Worm (Caenorhabditis elegans) whole organism, young adult: ENCODE results near the gene srab-24.
A peak's percentile ranks its signal among the peaks of the same experiment; 100 is the strongest.

Experiments
- B0019.2 ChIP-seq: fragments of 200-800 bp; sonication (Bioruptor generic); conservative IDR thresholded peaks from 2 replicates; pipeline ENCODE4 v1.3.6; 2022; ENCODE audit warnings: missing genetic modification reagents, missing genetic modification characterization, missing compliant biosample characterization
- F23B12.7 ChIP-seq: sonication (generic microtip); optimal IDR thresholded peaks from 2 replicates; lab custom pipeline; 2017; ENCODE audit warnings: missing genetic modification characterization, mild to moderate bottlenecking, missing compliant biosample characterization, antibody characterized with exemption, moderate library complexity; ENCODE audit not compliant: insufficient read depth
- F33H1.4 ChIP-seq: fragments of 200-800 bp; sonication (Bioruptor generic); IDR thresholded peaks from 2 replicates; pipeline ENCODE4 v1.3.6; 2022; ENCODE audit warnings: missing genetic modification reagents, missing genetic modification characterization, missing compliant biosample characterization
- F57C9.4 ChIP-seq: sonication (generic microtip); optimal IDR thresholded peaks from 2 replicates; lab custom pipeline; 2017; ENCODE audit warnings: mild to moderate bottlenecking, missing genetic modification characterization, missing compliant biosample characterization
- K11D2.4 ChIP-seq: fragments of 200-800 bp; sonication (Bioruptor generic); IDR thresholded peaks from 2 replicates; pipeline ENCODE4 v1.3.6; 2022; ENCODE audit warnings: missing genetic modification reagents, missing genetic modification characterization, missing compliant biosample characterization
- K12H6.12 ChIP-seq: fragments of 200-800 bp; sonication (Bioruptor generic); optimal IDR thresholded peaks from 2 replicates; lab custom pipeline; 2018; ENCODE audit warnings: mild to moderate bottlenecking, missing genetic modification characterization, missing compliant biosample characterization
- Y56A3A.18 ChIP-seq: fragments of 200-800 bp; sonication (Bioruptor generic); IDR thresholded peaks from 2 replicates; pipeline ENCODE4 v1.3.6; 2022; ENCODE audit warnings: missing genetic modification reagents, missing genetic modification characterization, missing compliant biosample characterization
- Y95B8A.8 ChIP-seq: fragments of 200-800 bp; sonication (Bioruptor generic); IDR thresholded peaks from 2 replicates; pipeline ENCODE4 v1.3.6; 2022; ENCODE audit warnings: missing genetic modification reagents, missing genetic modification characterization, missing compliant biosample characterization
- akir-1 ChIP-seq: fragments of 200-800 bp; sonication (Bioruptor generic); optimal IDR thresholded peaks from 2 replicates; lab custom pipeline; 2018; ENCODE audit warnings: mild to moderate bottlenecking, missing genetic modification characterization, moderate library complexity, missing compliant biosample characterization
- bed-2 ChIP-seq: fragments of 200-800 bp; sonication (Bioruptor generic); IDR thresholded peaks from 2 replicates; pipeline ENCODE4 v1.3.6; 2022; ENCODE audit warnings: missing genetic modification reagents, missing genetic modification characterization, missing compliant biosample characterization
- ceh-58 ChIP-seq: fragments of 200-800 bp; sonication (Bioruptor generic); IDR thresholded peaks from 2 replicates; pipeline ENCODE4 v1.3.6; 2022; ENCODE audit warnings: missing genetic modification characterization, missing compliant biosample characterization
- dpl-1 ChIP-seq: fragments of 150-350 bp; optimal IDR thresholded peaks from 2 replicates; lab custom pipeline; 2014; ENCODE audit warnings: missing biosample characterization, missing genetic modification reagents, missing genetic modification characterization
- egrh-3 ChIP-seq: fragments of 200-800 bp; sonication (Bioruptor generic); IDR thresholded peaks from 2 replicates; pipeline ENCODE4 v1.3.6; 2022; ENCODE audit warnings: missing genetic modification reagents, missing genetic modification characterization, missing compliant biosample characterization
- him-1 ChIP-seq: sonication (generic microtip); optimal IDR thresholded peaks from 2 replicates; lab custom pipeline; 2016; ENCODE audit warnings: missing genotype, missing genetic modification reagents, missing genetic modification characterization, missing compliant biosample characterization
- hmg-1.2 ChIP-seq: fragments of 200-800 bp; sonication (Bioruptor generic); IDR thresholded peaks from 2 replicates; pipeline ENCODE4 v1.3.6; 2022; ENCODE audit warnings: missing genetic modification reagents, missing genetic modification characterization, missing compliant biosample characterization
- lin-35 ChIP-seq, 3 experiments: fragments of 150-350 bp in 2 of 3; sonication (generic microtip) in 1 of 3; optimal IDR thresholded peaks; 2 replicates each; lab custom pipeline; 2014 to 2018; ENCODE audit warnings: missing biosample characterization in 3 of 3, missing genetic modification characterization in 3 of 3, missing genetic modification reagents in 3 of 3
- lin-40 ChIP-seq: sonication (generic microtip); optimal IDR thresholded peaks from 2 replicates; lab custom pipeline; 2016; ENCODE audit warnings: missing genetic modification characterization, mild to moderate bottlenecking, missing compliant biosample characterization, missing genotype, missing genetic modification reagents
- lin-54 ChIP-seq: fragments of 200-800 bp; sonication (Bioruptor generic); optimal IDR thresholded peaks from 2 replicates; lab custom pipeline; 2018; ENCODE audit warnings: mild to moderate bottlenecking, missing genetic modification characterization, missing compliant biosample characterization
- lsl-1 ChIP-seq: fragments of 200-800 bp; sonication (Bioruptor generic); optimal IDR thresholded peaks from 2 replicates; lab custom pipeline; 2018; ENCODE audit warnings: mild to moderate bottlenecking, missing genetic modification characterization, moderate library complexity, missing compliant biosample characterization
- lsy-27 ChIP-seq: sonication (generic microtip); optimal IDR thresholded peaks from 2 replicates; lab custom pipeline; 2017; ENCODE audit warnings: missing genetic modification characterization, mild to moderate bottlenecking, missing compliant biosample characterization, antibody characterized with exemption, missing genotype, borderline replicate concordance; ENCODE audit not compliant: insufficient read depth
- madf-3 ChIP-seq: fragments of 200-800 bp; sonication (Bioruptor generic); IDR thresholded peaks from 2 replicates; pipeline ENCODE4 v1.3.6; 2022; ENCODE audit warnings: missing genetic modification reagents, missing genetic modification characterization, missing compliant biosample characterization
- madf-6 ChIP-seq: fragments of 200-800 bp; sonication (Bioruptor generic); IDR thresholded peaks from 2 replicates; pipeline ENCODE4 v1.3.6; 2022; ENCODE audit warnings: missing genetic modification reagents, missing genetic modification characterization, missing compliant biosample characterization
- mcd-1 ChIP-seq: fragments of 200-800 bp; sonication (Bioruptor generic); IDR thresholded peaks from 2 replicates; pipeline ENCODE4 v1.3.6; 2022; ENCODE audit warnings: missing genetic modification reagents, missing genetic modification characterization, missing compliant biosample characterization
- nhr-179 ChIP-seq: sonication (generic microtip); optimal IDR thresholded peaks from 2 replicates; lab custom pipeline; 2016; ENCODE audit warnings: mild to moderate bottlenecking, missing genetic modification characterization, missing compliant biosample characterization
- nhr-27 ChIP-seq: fragments of 200-800 bp; sonication (Bioruptor generic); optimal IDR thresholded peaks from 2 replicates; lab custom pipeline; 2018; ENCODE audit warnings: mild to moderate bottlenecking, missing genetic modification characterization, moderate library complexity, missing compliant biosample characterization
- nhr-80 ChIP-seq: sonication (generic microtip); optimal IDR thresholded peaks from 2 replicates; lab custom pipeline; 2016; ENCODE audit warnings: missing genetic modification characterization, missing compliant biosample characterization
- nhr-90 ChIP-seq: sonication (generic microtip); optimal IDR thresholded peaks from 2 replicates; lab custom pipeline; 2016; ENCODE audit warnings: missing genotype, mild to moderate bottlenecking, missing genetic modification characterization, missing compliant biosample characterization
- rpc-1 ChIP-seq, 2 experiments: fragments of 150-350 bp in 1 of 2; sonication (generic microtip) in 1 of 2; optimal IDR thresholded peaks; 2 replicates each; lab custom pipeline; 2014 to 2018; ENCODE audit warnings: missing biosample characterization in 1 of 2, missing genetic modification characterization in 1 of 2, missing genetic modification reagents in 1 of 2, missing genotype in 1 of 2
- snpc-4 ChIP-seq, 5 experiments: fragments of 150-350 bp in 1 of 5; sonication (generic microtip) in 4 of 5; optimal IDR thresholded peaks; 2 replicates each; lab custom pipeline; 2014 to 2018; ENCODE audit warnings: missing genetic modification characterization in 5 of 5, missing biosample characterization in 3 of 5, antibody characterized with exemption in 2 of 5, mild to moderate bottlenecking in 2 of 5, missing compliant biosample characterization in 2 of 5, missing genotype in 2 of 5, moderate library complexity in 2 of 5, missing genetic modification reagents in 1 of 5
- somi-1 ChIP-seq: fragments of 200-800 bp; sonication (Bioruptor generic); optimal IDR thresholded peaks from 2 replicates; lab custom pipeline; 2018; ENCODE audit warnings: mild to moderate bottlenecking, missing genetic modification characterization, missing compliant biosample characterization
- ztf-28 ChIP-seq: fragments of 200-800 bp; sonication (Bioruptor generic); IDR thresholded peaks from 2 replicates; pipeline ENCODE4 v1.3.6; 2022; ENCODE audit warnings: missing genetic modification reagents, missing genetic modification characterization, missing compliant biosample characterization

srab-24 gene

ce11 chrIV:14276160-14276559, 26.1 kb upstream of the srab-24 start, which contains the start of gene ilcr-1 (continued):
- TF ChIP-seq nhr-90 (no peak), K11D2.4 (GFP tag; lab: Robert Waterston, UW) (no peak), akir-1 (GFP tag; lab: Kevin White, UChicago) (no peak), bed-2 (no peak), B0019.2 (GFP tag; lab: Robert Waterston, UW) (no peak)

ce11 chrIV:14274834-14275233, 24.8 kb upstream of the srab-24 start:
- no peak for TF ChIP-seq lin-35 (GFP tag; optimal IDR thresholded peaks at IDR 0.05; lab: Kevin White, UChicago)
- TF ChIP-seq nhr-80 (tag; lab: Kevin White, UChicago): no peak
- TF ChIP-seq F33H1.4: no peak
- no peak for TF ChIP-seq akir-1 (GFP tag; lab: Kevin White, UChicago)
- TF ChIP-seq ceh-58: no peak
- no peak for TF ChIP-seq lin-54 (GFP tag; lab: Kevin White, UChicago)
- no peak for TF ChIP-seq ztf-28 (GFP tag; lab: Robert Waterston, UW)
- TF ChIP-seq B0019.2 (GFP tag; lab: Robert Waterston, UW): no peak
- TF ChIP-seq lsy-27 (tag; lab: Kevin White, UChicago): no peak

- peak; percentile 39 for TF ChIP-seq egrh-3
- peak; percentile 36 for TF ChIP-seq K12H6.12 (tag; lab: Kevin White, UChicago)
- TF ChIP-seq lin-54 (GFP tag; lab: Kevin White, UChicago): no peak
These were observed 22.5 kb upstream of the srab-24 start for ce11 chrIV:14272561-14272960.

- no peak for TF ChIP-seq Y56A3A.18 (GFP tag; lab: Robert Waterston, UW)
- TF ChIP-seq nhr-179: no peak
- no peak for TF ChIP-seq mcd-1 (GFP tag; lab: Robert Waterston, UW)
- no peak for TF ChIP-seq madf-6
- TF ChIP-seq Y95B8A.8 (GFP tag; lab: Robert Waterston, UW): no peak
- TF ChIP-seq nhr-27 (tag; lab: Kevin White, UChicago): no peak
- TF ChIP-seq rpc-1 (optimal IDR thresholded peaks at IDR 0.05; lab: Kevin White, UChicago): no peak
- no peak for TF ChIP-seq rpc-1 (tag; optimal IDR thresholded peaks at IDR 0.05; lab: Kevin White, UChicago)
- TF ChIP-seq him-1 (tag; lab: Kevin White, UChicago): no peak
- TF ChIP-seq madf-3 (GFP tag; lab: Robert Waterston, UW): no peak
- no peak for TF ChIP-seq F57C9.4 (tag; lab: Kevin White, UChicago)
- no peak for TF ChIP-seq snpc-4 (GFP tag; optimal IDR thresholded peaks at IDR 0.05; lab: Kevin White, UChicago)
- no peak for TF ChIP-seq snpc-4 (tag; optimal IDR thresholded peaks at IDR 0.05; lab: Kevin White, UChicago)
These were observed 19.9 kb upstream of the srab-24 start for ce11 chrIV:14269932-14270331.

ce11 chrIV:14268882-14269281, 18.9 kb upstream of the srab-24 start:
- no peak for TF ChIP-seq lsl-1 (GFP tag; lab: Kevin White, UChicago)
- TF ChIP-seq, all 124 proteins: peak for 0

- TF ChIP-seq K12H6.12 (tag; lab: Kevin White, UChicago) (peak; percentile 57), hmg-1.2 (GFP tag; lab: Robert Waterston, UW) (peak; percentile 32; the same call in 1 of the 2 replicates), somi-1 (peak; percentile 22), rpc-1 (optimal IDR thresholded peaks at IDR 0.05; lab: Kevin White, UChicago) (no peak), rpc-1 (tag; optimal IDR thresholded peaks at IDR 0.05; lab: Kevin White, UChicago) (no peak), F23B12.7 (tag; lab: Kevin White, UChicago) (no peak), snpc-4 (GFP tag; optimal IDR thresholded peaks at IDR 0.05; lab: Kevin White, UChicago) (peak; percentile 12), snpc-4 (tag; optimal IDR thresholded peaks at IDR 0.05; lab: Kevin White, UChicago) (no peak), lsy-27 (tag; lab: Kevin White, UChicago) (no peak), lin-40 (tag; lab: Kevin White, UChicago) (peak; percentile 12), dpl-1 (GFP tag; lab: Kevin White, UChicago) (no peak)
- TF ChIP-seq, all 124 proteins: peak for 5
These were observed 10.7 kb upstream of the srab-24 start for ce11 chrIV:14260761-14261160.
